Worm (Caenorhabditis elegans) whole organism, mixed stage, embryonic: ENCODE measurements around the gene F55G1.7.

Source experiments
- M03D4.4 ChIP-seq: sonication (generic microtip); optimal IDR thresholded peaks from 2 replicates; lab custom pipeline; 2017; ENCODE audit warnings: mild to moderate bottlenecking, missing genetic modification characterization, missing compliant biosample characterization
- bed-3 ChIP-seq: fragments of 200-800 bp; sonication (Bioruptor generic); optimal IDR thresholded peaks from 3 replicates; lab custom pipeline; 2018; ENCODE audit warnings: mild to moderate bottlenecking, missing genetic modification characterization, moderate library complexity, missing compliant biosample characterization
- blmp-1 ChIP-seq: fragments of 150-350 bp; optimal IDR thresholded peaks from 2 replicates; lab custom pipeline; 2014; ENCODE audit warnings: missing biosample characterization, missing genetic modification characterization
- ceh-39 ChIP-seq: fragments of 150-350 bp; optimal IDR thresholded peaks from 2 replicates; lab custom pipeline; 2014; ENCODE audit warnings: missing biosample characterization, missing genetic modification characterization
- ceh-43 ChIP-seq: fragments of 200-800 bp; sonication (Bioruptor generic); optimal IDR thresholded peaks from 2 replicates; lab custom pipeline; 2018; ENCODE audit warnings: mild to moderate bottlenecking, missing genetic modification characterization, moderate library complexity, missing compliant biosample characterization
- ceh-83 ChIP-seq: fragments of 200-800 bp; sonication (Bioruptor generic); optimal IDR thresholded peaks from 2 replicates; lab custom pipeline; 2018; ENCODE audit warnings: mild to moderate bottlenecking, missing genetic modification characterization, missing compliant biosample characterization
- ces-1 ChIP-seq: fragments of 150-350 bp; optimal IDR thresholded peaks from 2 replicates; lab custom pipeline; 2014; ENCODE audit warnings: missing biosample characterization, missing genetic modification reagents, missing genetic modification characterization
- cnd-1 ChIP-seq: fragments of 200-800 bp; sonication (Bioruptor generic); optimal IDR thresholded peaks from 2 replicates; lab custom pipeline; 2018; ENCODE audit warnings: mild to moderate bottlenecking, missing genetic modification characterization, missing compliant biosample characterization
- drap-1 ChIP-seq: fragments of 200-800 bp; sonication (Bioruptor generic); optimal IDR thresholded peaks from 3 replicates; lab custom pipeline; 2018; ENCODE audit warnings: mild to moderate bottlenecking, missing genetic modification characterization, missing compliant biosample characterization
- elt-1 ChIP-seq: sonication (generic microtip); optimal IDR thresholded peaks from 2 replicates; lab custom pipeline; 2017; ENCODE audit warnings: missing genetic modification characterization, mild to moderate bottlenecking, missing compliant biosample characterization, antibody characterized with exemption, moderate library complexity, borderline replicate concordance; ENCODE audit not compliant: insufficient read depth
- elt-3 ChIP-seq: fragments of 150-350 bp; optimal IDR thresholded peaks from 2 replicates; lab custom pipeline; 2014; ENCODE audit warnings: missing biosample characterization, missing genetic modification characterization
- flh-1 ChIP-seq: fragments of 200-800 bp; sonication (Bioruptor generic); optimal IDR thresholded peaks from 2 replicates; lab custom pipeline; 2018; ENCODE audit warnings: mild to moderate bottlenecking, missing genetic modification characterization, moderate library complexity, missing compliant biosample characterization
- ham-2 ChIP-seq: fragments of 200-800 bp; sonication (Bioruptor generic); optimal IDR thresholded peaks from 2 replicates; lab custom pipeline; 2018; ENCODE audit warnings: mild to moderate bottlenecking, missing genetic modification characterization, missing compliant biosample characterization
- hlh-1 ChIP-seq: fragments of 150-350 bp; optimal IDR thresholded peaks from 2 replicates; lab custom pipeline; 2014; ENCODE audit warnings: missing biosample characterization, missing genetic modification reagents, missing genetic modification characterization
- lin-13 ChIP-seq: fragments of 150-350 bp; optimal IDR thresholded peaks from 2 replicates; lab custom pipeline; 2014; ENCODE audit warnings: missing biosample characterization, missing genetic modification characterization
- lin-32 ChIP-seq: fragments of 200-800 bp; sonication (Bioruptor generic); optimal IDR thresholded peaks from 2 replicates; lab custom pipeline; 2018; ENCODE audit warnings: mild to moderate bottlenecking, missing genetic modification characterization, missing compliant biosample characterization
- lsy-2 ChIP-seq: fragments of 150-350 bp; optimal IDR thresholded peaks from 2 replicates; lab custom pipeline; 2014; ENCODE audit warnings: missing biosample characterization, missing genetic modification characterization
- mab-5 ChIP-seq: fragments of 150-350 bp; optimal IDR thresholded peaks from 2 replicates; lab custom pipeline; 2014; ENCODE audit warnings: missing biosample characterization, missing genetic modification characterization
- mep-1 ChIP-seq: fragments of 150-350 bp; optimal IDR thresholded peaks from 2 replicates; lab custom pipeline; 2017; ENCODE audit warnings: missing biosample characterization, missing genetic modification reagents, missing genetic modification characterization, inconsistent platforms
- mls-2 ChIP-seq: sonication (generic microtip); optimal IDR thresholded peaks from 2 replicates; lab custom pipeline; 2016; ENCODE audit warnings: mild to moderate bottlenecking, missing genetic modification characterization, moderate library complexity, missing compliant biosample characterization
- nhr-12 ChIP-seq: fragments of 150-350 bp; optimal IDR thresholded peaks from 2 replicates; lab custom pipeline; 2014; ENCODE audit warnings: missing biosample characterization, missing genetic modification characterization
- nhr-2 ChIP-seq: fragments of 150-350 bp; optimal IDR thresholded peaks from 2 replicates; lab custom pipeline; 2014; ENCODE audit warnings: missing biosample characterization, missing genetic modification characterization
- nhr-237 ChIP-seq: fragments of 150-350 bp; optimal IDR thresholded peaks from 2 replicates; lab custom pipeline; 2014; ENCODE audit warnings: missing biosample characterization, missing genetic modification characterization
- nhr-28 ChIP-seq: fragments of 150-350 bp; optimal IDR thresholded peaks from 2 replicates; lab custom pipeline; 2014; ENCODE audit warnings: missing biosample characterization, missing genetic modification characterization
- nhr-76 ChIP-seq: sonication (generic microtip); optimal IDR thresholded peaks from 2 replicates; lab custom pipeline; 2017; ENCODE audit warnings: missing biosample characterization, missing genetic modification characterization
- pha-4 ChIP-seq: fragments of 150-350 bp; optimal IDR thresholded peaks from 2 replicates; lab custom pipeline; 2018; ENCODE audit warnings: missing biosample characterization, missing genetic modification reagents, missing genetic modification characterization
- sem-2 ChIP-seq: fragments of 200-800 bp; sonication (Bioruptor generic); optimal IDR thresholded peaks from 2 replicates; lab custom pipeline; 2018; ENCODE audit warnings: mild to moderate bottlenecking, missing genetic modification characterization, missing compliant biosample characterization
- snpc-4 ChIP-seq: fragments of 150-350 bp; optimal IDR thresholded peaks from 2 replicates; lab custom pipeline; 2014; ENCODE audit warnings: missing biosample characterization, missing genetic modification characterization
- sptf-1 ChIP-seq: sonication (generic microtip); optimal IDR thresholded peaks from 2 replicates; lab custom pipeline; 2017; ENCODE audit warnings: mild to moderate bottlenecking, missing genetic modification characterization, moderate library complexity, missing compliant biosample characterization
- tbx-8 ChIP-seq: fragments of 200-800 bp; sonication (Bioruptor generic); optimal IDR thresholded peaks from 2 replicates; lab custom pipeline; 2018; ENCODE audit warnings: mild to moderate bottlenecking, missing genetic modification characterization, moderate library complexity, missing compliant biosample characterization
- unc-120 ChIP-seq: sonication (generic microtip); optimal IDR thresholded peaks from 2 replicates; lab custom pipeline; 2017; ENCODE audit warnings: missing genetic modification characterization, missing compliant biosample characterization; ENCODE audit not compliant: poor library complexity, severe bottlenecking
- unc-39 ChIP-seq: fragments of 150-350 bp; optimal IDR thresholded peaks from 2 replicates; lab custom pipeline; 2014; ENCODE audit warnings: missing biosample characterization, missing genetic modification characterization
- unc-62 ChIP-seq: fragments of 150-350 bp; optimal IDR thresholded peaks from 2 replicates; lab custom pipeline; 2014; ENCODE audit warnings: missing biosample characterization, missing genetic modification reagents, missing genetic modification characterization
- zip-8 ChIP-seq: fragments of 150-350 bp; optimal IDR thresholded peaks from 2 replicates; lab custom pipeline; 2014; ENCODE audit warnings: missing biosample characterization, missing genetic modification characterization
- ztf-11 ChIP-seq: fragments of 150-350 bp; optimal IDR thresholded peaks from 2 replicates; lab custom pipeline; 2014; ENCODE audit warnings: missing biosample characterization, missing genetic modification characterization

F55G1.7 gene

ce11 chrIV:7486201-7486947 is 16.7 kb upstream of the F55G1.7 start, which contains the start of the genes his-61 and his-62:
Gene his-61, minus strand, starts transcription at chrIV:7486217.
Gene his-62, plus strand, starts transcription at chrIV:7486545.
- TF ChIP-seq ceh-83 (no peak), ham-2 (peak; percentile 4), ces-1 (GFP tag; lab: Kevin White, UChicago) (peak; percentile 56), tbx-8 (GFP tag; lab: Kevin White, UChicago) (no peak), unc-120 (tag; lab: Kevin White, UChicago) (no peak), hlh-1 (tag; lab: Kevin White, UChicago) (peak; percentile 14), mab-5 (no peak), lsy-2 (tag; lab: Kevin White, UChicago) (peak; percentile 69), unc-62 (no peak), cnd-1 (tag; lab: Kevin White, UChicago) (peak; percentile 88), nhr-28 (tag; lab: Kevin White, UChicago) (no peak), sptf-1 (tag; lab: Kevin White, UChicago) (peak; percentile 75), nhr-2 (tag; lab: Kevin White, UChicago) (peak; percentile 41), lin-32 (GFP tag; lab: Kevin White, UChicago) (no peak), ceh-43 (no peak), sem-2 (GFP tag; lab: Kevin White, UChicago) (peak; percentile 50), snpc-4 (tag; lab: Kevin White, UChicago) (no peak), pha-4 (peak; percentile 88), mep-1 (tag; lab: Kevin White, UChicago) (peak; percentile 55), flh-1 (GFP tag; lab: Kevin White, UChicago) (no peak), nhr-12 (tag; lab: Kevin White, UChicago) (peak; percentile 56), elt-1 (tag; lab: Kevin White, UChicago) (no peak), nhr-76 (no peak), M03D4.4 (tag; lab: Kevin White, UChicago) (peak; percentile 86), bed-3 (GFP tag; lab: Kevin White, UChicago) (no peak), unc-39 (peak; percentile 99), mls-2 (tag; lab: Kevin White, UChicago) (peak; percentile 86), lin-13 (tag; lab: Kevin White, UChicago) (peak; percentile 93), elt-3 (tag; lab: Kevin White, UChicago) (no peak), zip-8 (tag; lab: Kevin White, UChicago) (no peak), ceh-39 (tag; lab: Kevin White, UChicago) (peak; percentile 76), nhr-237 (tag; lab: Kevin White, UChicago) (no peak), ztf-11 (tag; lab: Kevin White, UChicago) (peak; percentile 86), drap-1 (peak; percentile 53), blmp-1 (no peak)
- TF ChIP-seq, all 35 proteins: peak for 18

DNA sequence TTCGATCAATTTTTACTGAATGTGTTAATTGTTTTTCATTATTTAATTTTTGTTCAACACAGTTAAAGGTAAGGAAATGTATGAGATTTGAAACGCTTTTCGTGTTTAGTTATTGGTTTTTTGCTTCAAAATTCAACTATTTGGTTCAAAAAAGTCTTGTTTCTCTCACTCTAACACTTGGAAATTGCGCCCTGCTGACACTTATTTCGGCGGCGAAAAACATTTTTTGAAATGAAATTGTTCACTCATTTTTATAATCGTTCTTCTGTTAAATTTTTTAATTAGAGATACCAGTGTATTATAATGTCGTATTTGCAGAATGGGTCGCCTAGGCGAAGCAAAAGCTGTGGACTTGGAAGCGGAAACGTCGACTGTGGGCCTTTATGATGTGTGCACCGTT is 8.5 kb upstream of the F55G1.7 start, which contains the start of gene rod-1:
Gene rod-1, plus strand, starts transcription at position 319 of the 400 bp plus-strand sequence.
- TF ChIP-seq sptf-1 (tag; lab: Kevin White, UChicago), result no peak
- TF ChIP-seq nhr-237 (tag; lab: Kevin White, UChicago), result no peak
- TF ChIP-seq elt-3 (tag; lab: Kevin White, UChicago), result no peak
- TF ChIP-seq ham-2, result no peak
- TF ChIP-seq nhr-28 (tag; lab: Kevin White, UChicago), result no peak
- no peak for TF ChIP-seq mep-1 (tag; lab: Kevin White, UChicago)
- no peak for TF ChIP-seq ceh-83
- no peak for TF ChIP-seq zip-8 (tag; lab: Kevin White, UChicago)
- no peak for TF ChIP-seq unc-39
- TF ChIP-seq lin-13 (tag; lab: Kevin White, UChicago), result no peak
- no peak for TF ChIP-seq mab-5
- TF ChIP-seq cnd-1 (tag; lab: Kevin White, UChicago), result no peak

- TF ChIP-seq ceh-39 (tag; lab: Kevin White, UChicago) (no peak), ceh-43 (no peak), nhr-28 (tag; lab: Kevin White, UChicago) (no peak)
These were observed 8.1 kb upstream of the F55G1.7 start for ce11 chrIV:7477697-7478096.
